Fruit fly (Drosophila melanogaster) whole organism, prepupa: ENCODE measurements around the gene CG7720.

Source experiments
- Blimp-1 ChIP-seq: fragments of 200-800 bp; sonication (Bioruptor generic); optimal IDR thresholded peaks from 3 replicates; lab custom pipeline; 2017; ENCODE audit warnings: missing biosample characterization, missing genetic modification characterization, mild to moderate bottlenecking, moderate library complexity, missing genetic modification reagents
- CG10631 ChIP-seq: fragments of 200-800 bp; sonication (Bioruptor generic); optimal IDR thresholded peaks from 2 replicates; lab custom pipeline; 2016; ENCODE audit warnings: missing biosample characterization, missing genetic modification characterization
- CG10669 ChIP-seq: fragments of 200-800 bp; sonication (Bioruptor generic); optimal IDR thresholded peaks from 3 replicates; lab custom pipeline; 2018; ENCODE audit warnings: missing biosample characterization, mild to moderate bottlenecking, missing genetic modification characterization, moderate library complexity
- CG11294 ChIP-seq: fragments of 200-800 bp; sonication (Bioruptor generic); IDR thresholded peaks from 2 replicates; pipeline ENCODE4 v1.3.6; 2022; ENCODE audit warnings: missing biosample characterization, missing genetic modification characterization
- CG11762 ChIP-seq: fragments of 200-800 bp; sonication (Bioruptor generic); optimal IDR thresholded peaks from 3 replicates; lab custom pipeline; 2016; ENCODE audit warnings: missing biosample characterization, missing genetic modification characterization; ENCODE audit not compliant: insufficient read depth
- CG15336 ChIP-seq: fragments of 200-800 bp; sonication (Bioruptor generic); IDR thresholded peaks from 2 replicates; pipeline ENCODE4 v1.3.6; 2022; ENCODE audit warnings: missing biosample characterization, missing genetic modification characterization
- CG1621 ChIP-seq: fragments of 200-800 bp; sonication (Bioruptor generic); optimal IDR thresholded peaks from 3 replicates; lab custom pipeline; 2018; ENCODE audit warnings: missing biosample characterization, mild to moderate bottlenecking, missing genetic modification characterization
- CG16779 ChIP-seq: fragments of 200-800 bp; sonication (Bioruptor generic); optimal IDR thresholded peaks from 3 replicates; lab custom pipeline; 2017; ENCODE audit warnings: missing biosample characterization, mild to moderate bottlenecking, missing genetic modification characterization
- CG3032 ChIP-seq: fragments of 200-800 bp; optimal IDR thresholded peaks from 2 replicates; lab custom pipeline; 2019; ENCODE audit warnings: missing biosample characterization, mild to moderate bottlenecking, missing genetic modification characterization, moderate library complexity
- CG31627 ChIP-seq: fragments of 200-800 bp; sonication (Bioruptor generic); optimal IDR thresholded peaks from 3 replicates; lab custom pipeline; 2016; ENCODE audit warnings: missing biosample characterization, missing genetic modification characterization
- CG3919 ChIP-seq: fragments of 200-800 bp; sonication (Bioruptor generic); optimal IDR thresholded peaks from 3 replicates; lab custom pipeline; 2016; ENCODE audit warnings: missing biosample characterization, missing genetic modification characterization
- CG4318 ChIP-seq: fragments of 200-800 bp; sonication (Bioruptor generic); optimal IDR thresholded peaks from 3 replicates; lab custom pipeline; 2017; ENCODE audit warnings: missing biosample characterization, mild to moderate bottlenecking, missing genetic modification characterization
- CG6163 ChIP-seq: fragments of 200-800 bp; sonication (Bioruptor generic); IDR thresholded peaks from 3 replicates; pipeline ENCODE4 v1.3.6; 2022; ENCODE audit warnings: missing biosample characterization, missing genetic modification characterization
- CG6792 ChIP-seq: fragments of 200-800 bp; sonication (Bioruptor generic); optimal IDR thresholded peaks from 3 replicates; lab custom pipeline; 2016; ENCODE audit warnings: missing biosample characterization, missing genetic modification characterization
- CG6854 ChIP-seq: fragments of 200-800 bp; sonication (Bioruptor generic); optimal IDR thresholded peaks from 2 replicates; lab custom pipeline; 2017; ENCODE audit warnings: missing biosample characterization, mild to moderate bottlenecking, missing genetic modification characterization
- CG7368 ChIP-seq: fragments of 200-800 bp; sonication (Bioruptor generic); optimal IDR thresholded peaks from 3 replicates; lab custom pipeline; 2016; ENCODE audit warnings: missing biosample characterization, missing genetic modification characterization
- CG8119 ChIP-seq: fragments of 200-800 bp; sonication (Bioruptor generic); IDR thresholded peaks from 3 replicates; pipeline ENCODE4 v1.3.6; 2022; ENCODE audit warnings: missing biosample characterization, missing genetic modification characterization
- CG8319 ChIP-seq: fragments of 200-800 bp; sonication (Bioruptor generic); optimal IDR thresholded peaks from 3 replicates; lab custom pipeline; 2016; ENCODE audit warnings: missing biosample characterization, missing genetic modification characterization
- CG9139 ChIP-seq: fragments of 200-800 bp; sonication (Bioruptor generic); optimal IDR thresholded peaks from 3 replicates; lab custom pipeline; 2017; ENCODE audit warnings: missing biosample characterization, mild to moderate bottlenecking, missing genetic modification characterization
- Eip75B ChIP-seq: fragments of 200-800 bp; sonication (Bioruptor generic); optimal IDR thresholded peaks from 3 replicates; lab custom pipeline; 2016; ENCODE audit warnings: missing biosample characterization, missing genetic modification characterization
- Eip78C ChIP-seq: fragments of 200-800 bp; sonication (Bioruptor generic); peaks from one replicate; lab custom pipeline; 2016; ENCODE audit warnings: missing biosample characterization, missing genetic modification characterization
- Eip93F ChIP-seq: fragments of 200-800 bp; sonication (Bioruptor generic); optimal IDR thresholded peaks from 2 replicates; lab custom pipeline; 2016; ENCODE audit warnings: missing biosample characterization, mild to moderate bottlenecking, missing genetic modification characterization
- Ets21C ChIP-seq: fragments of 200-800 bp; sonication (Bioruptor generic); optimal IDR thresholded peaks from 3 replicates; lab custom pipeline; 2016; ENCODE audit warnings: missing biosample characterization, missing genetic modification characterization
- Ets96B ChIP-seq: fragments of 200-800 bp; optimal IDR thresholded peaks from 2 replicates; lab custom pipeline; 2019; ENCODE audit warnings: missing biosample characterization, mild to moderate bottlenecking, missing genetic modification characterization, moderate library complexity
- Gug ChIP-seq: fragments of 200-800 bp; sonication (Bioruptor generic); IDR thresholded peaks from 2 replicates; pipeline ENCODE4 v1.3.6; 2022; ENCODE audit warnings: missing biosample characterization, missing genetic modification characterization
- Hr38 ChIP-seq: sonication (Bioruptor generic); optimal IDR thresholded peaks from 2 replicates; lab custom pipeline; 2016; ENCODE audit warnings: missing biosample characterization, missing genetic modification characterization
- Hr39 ChIP-seq: fragments of 200-800 bp; sonication (Bioruptor generic); optimal IDR thresholded peaks from 2 replicates; lab custom pipeline; 2016; ENCODE audit warnings: missing biosample characterization, missing genetic modification characterization
- Hr4 ChIP-seq: fragments of 200-800 bp; sonication (Bioruptor generic); optimal IDR thresholded peaks from 3 replicates; lab custom pipeline; 2016; ENCODE audit warnings: missing biosample characterization, missing genetic modification characterization
- Lpt ChIP-seq: fragments of 200-800 bp; sonication (Bioruptor generic); optimal IDR thresholded peaks from 3 replicates; lab custom pipeline; 2016; ENCODE audit warnings: missing biosample characterization, missing genetic modification characterization
- Met ChIP-seq: fragments of 200-800 bp; sonication (Bioruptor generic); optimal IDR thresholded peaks from 3 replicates; lab custom pipeline; 2016; ENCODE audit warnings: missing biosample characterization, missing genetic modification characterization
- OdsH ChIP-seq: fragments of 200-800 bp; sonication (Bioruptor generic); optimal IDR thresholded peaks from 3 replicates; lab custom pipeline; 2016; ENCODE audit warnings: missing biosample characterization, missing genetic modification characterization
- Sox102F ChIP-seq: fragments of 200-800 bp; sonication (Bioruptor generic); optimal IDR thresholded peaks from 2 replicates; lab custom pipeline; 2016; ENCODE audit warnings: missing biosample characterization, mild to moderate bottlenecking, missing genetic modification characterization
- Sox15 ChIP-seq: fragments of 200-800 bp; sonication (Bioruptor generic); optimal IDR thresholded peaks from 3 replicates; lab custom pipeline; 2016; ENCODE audit warnings: missing biosample characterization, missing genetic modification characterization
- achi ChIP-seq: fragments of 200-800 bp; sonication (Bioruptor generic); optimal IDR thresholded peaks from 3 replicates; lab custom pipeline; 2016; ENCODE audit warnings: missing biosample characterization, missing genetic modification characterization
- acj6 ChIP-seq: fragments of 200-800 bp; sonication (Bioruptor generic); optimal IDR thresholded peaks from 3 replicates; lab custom pipeline; 2016; ENCODE audit warnings: missing biosample characterization, missing genetic modification characterization
- dac ChIP-seq: fragments of 200-800 bp; sonication (Bioruptor generic); optimal IDR thresholded peaks from 2 replicates; lab custom pipeline; 2017; ENCODE audit warnings: missing biosample characterization, mild to moderate bottlenecking, missing genetic modification characterization
- fd59A ChIP-seq: fragments of 200-800 bp; sonication (Bioruptor generic); optimal IDR thresholded peaks from 2 replicates; lab custom pipeline; 2017; ENCODE audit warnings: missing biosample characterization, mild to moderate bottlenecking, missing genetic modification characterization, missing genetic modification reagents
- fd85E ChIP-seq: fragments of 200-800 bp; sonication (Bioruptor generic); optimal IDR thresholded peaks from 3 replicates; lab custom pipeline; 2016; ENCODE audit warnings: missing biosample characterization, missing genetic modification characterization
- fkh ChIP-seq: fragments of 200-800 bp; sonication (Bioruptor generic); optimal IDR thresholded peaks from 3 replicates; lab custom pipeline; 2017; ENCODE audit warnings: missing biosample characterization, mild to moderate bottlenecking, missing genetic modification characterization, moderate library complexity
- lz ChIP-seq: fragments of 200-800 bp; sonication (Bioruptor generic); optimal IDR thresholded peaks from 3 replicates; lab custom pipeline; 2016; ENCODE audit warnings: missing biosample characterization, missing genetic modification characterization
- net ChIP-seq: fragments of 200-800 bp; sonication (Bioruptor generic); optimal IDR thresholded peaks from 3 replicates; lab custom pipeline; 2016; ENCODE audit warnings: missing biosample characterization, missing genetic modification characterization
- pdm3 ChIP-seq: fragments of 200-800 bp; sonication (Bioruptor generic); optimal IDR thresholded peaks from 3 replicates; lab custom pipeline; 2016; ENCODE audit warnings: missing biosample characterization, missing genetic modification characterization
- salr ChIP-seq, 2 experiments: fragments of 200-800 bp; sonication (Bioruptor generic); optimal IDR thresholded peaks; 3 replicates each; lab custom pipeline; 2016 to 2018; ENCODE audit warnings: missing biosample characterization in 2 of 2, missing genetic modification characterization in 2 of 2, mild to moderate bottlenecking in 1 of 2
- spab ChIP-seq: fragments of 200-800 bp; sonication (Bioruptor generic); optimal IDR thresholded peaks from 2 replicates; lab custom pipeline; 2017; ENCODE audit warnings: missing biosample characterization, mild to moderate bottlenecking, missing genetic modification characterization, missing genetic modification reagents
- ss ChIP-seq, 2 experiments: fragments of 200-800 bp; sonication (Bioruptor generic); optimal IDR thresholded peaks; 2 replicates in 1 of 2; 3 replicates in 1 of 2; lab custom pipeline; 2017 to 2018; ENCODE audit warnings: mild to moderate bottlenecking in 2 of 2, missing biosample characterization in 2 of 2, missing genetic modification characterization in 2 of 2, moderate library complexity in 1 of 2
- svp ChIP-seq: fragments of 200-800 bp; sonication (Bioruptor generic); peaks from one replicate; lab custom pipeline; 2016; ENCODE audit warnings: missing biosample characterization, missing genetic modification characterization
- topi ChIP-seq: fragments of 200-800 bp; sonication (Bioruptor generic); optimal IDR thresholded peaks from 3 replicates; lab custom pipeline; 2016; ENCODE audit warnings: missing biosample characterization, missing genetic modification characterization
- vri ChIP-seq: fragments of 200-800 bp; sonication (Bioruptor generic); optimal IDR thresholded peaks from 3 replicates; lab custom pipeline; 2016; ENCODE audit warnings: missing biosample characterization, mild to moderate bottlenecking, missing genetic modification characterization

CG7720 gene

dm6 chr3R:18788365-18789147, 6.4 kb downstream of the CG7720 start (continued):
- peak; percentile 78 for TF ChIP-seq CG11762
- TF ChIP-seq vri (GFP tag; lab: Kevin White, UChicago): peak; percentile 85
- peak; percentile 87 for TF ChIP-seq topi (GFP tag; lab: Kevin White, UChicago)
- peak; percentile 88 for TF ChIP-seq CG31627
- peak; percentile 72 for TF ChIP-seq CG6854
- peak; percentile 70 for TF ChIP-seq Sox15 (GFP tag; lab: Kevin White, UChicago)
- peak; percentile 86 for TF ChIP-seq Sox102F (GFP tag; lab: Kevin White, UChicago)
- peak; percentile 62 for TF ChIP-seq CG8319 (GFP tag; lab: Kevin White, UChicago)
- TF ChIP-seq CG15336 (GFP tag; lab: Robert Waterston, UW): peak; percentile 81
- peak; percentile 79 for TF ChIP-seq Ets21C

- TF ChIP-seq Hr4 (GFP tag; lab: Kevin White, UChicago) (peak; percentile 39), CG10631 (GFP tag; lab: Kevin White, UChicago) (peak; percentile 45), CG6792 (GFP tag; lab: Kevin White, UChicago) (peak; percentile 26), CG7368 (GFP tag; lab: Kevin White, UChicago) (peak; percentile 68), CG6163 (GFP tag; lab: Robert Waterston, UW) (peak; percentile 83), CG10669 (GFP tag; lab: Kevin White, UChicago) (peak; percentile 72), CG3032 (tag; lab: Kevin White, UChicago) (peak; percentile 54), Ets96B (tag; lab: Kevin White, UChicago) (peak; percentile 81), CG11762 (peak; percentile 66), dac (no peak), achi (peak; percentile 27), OdsH (GFP tag; lab: Kevin White, UChicago) (peak; percentile 44), Sox15 (GFP tag; lab: Kevin White, UChicago) (no peak), CG9139 (GFP tag; lab: Kevin White, UChicago) (no peak), ss (GFP tag; optimal IDR thresholded peaks at IDR 0.05; lab: Kevin White, UChicago) (no peak), fd59A (GFP tag; lab: Kevin White, UChicago) (no peak), fd85E (GFP tag; lab: Kevin White, UChicago) (peak; percentile 9), Eip75B (peak; percentile 38), Blimp-1 (GFP tag; lab: Kevin White, UChicago) (peak; percentile 42), CG1621 (no peak), Ets21C (no peak), CG8319 (GFP tag; lab: Kevin White, UChicago) (peak; percentile 72), Gug (GFP tag; lab: Robert Waterston, UW) (peak; percentile 34; the same call in 1 of the 2 replicates), Lpt (peak; percentile 73), CG8119 (GFP tag; lab: Robert Waterston, UW) (peak; percentile 72), lz (GFP tag; lab: Kevin White, UChicago) (peak; percentile 30), Hr38 (GFP tag; lab: Kevin White, UChicago) (no peak), fkh (no peak), CG4318 (GFP tag; lab: Kevin White, UChicago) (peak; percentile 10), spab (GFP tag; lab: Kevin White, UChicago) (peak; percentile 63), acj6 (GFP tag; lab: Kevin White, UChicago) (peak; percentile 45), net (GFP tag; lab: Kevin White, UChicago) (no peak), CG3919 (GFP tag; lab: Kevin White, UChicago) (peak; percentile 89), vri (GFP tag; lab: Kevin White, UChicago) (no peak), pdm3 (peak; percentile 36), Met (peak; percentile 54), Hr39 (GFP tag; lab: Kevin White, UChicago) (peak; percentile 33), CG16779 (no peak), Eip93F (GFP tag; lab: Kevin White, UChicago) (no peak), salr (GFP tag; optimal IDR thresholded peaks at IDR 0.05; lab: Kevin White, UChicago) (peak in 1 of 2 experiments; percentile 30), CG6854 (peak; percentile 59), svp (GFP tag; lab: Kevin White, UChicago) (peak; percentile 78), CG11294 (no peak; the same call in 1 of the 2 replicates), Eip78C (GFP tag; lab: Kevin White, UChicago) (peak; percentile 88)
Measured at dm6 chr3R:18787237-18787636, 7.7 kb downstream of the CG7720 start.
